Worm (Caenorhabditis elegans) whole organism, L1 larva: ENCODE data around the gene sphk-1.

ENCODE experiments used
- C16A3.4 ChIP-seq: fragments of 150-350 bp; optimal IDR thresholded peaks from 2 replicates; lab custom pipeline; 2014; ENCODE audit warnings: missing biosample characterization, missing genetic modification characterization
- ama-1 ChIP-seq: fragments of 150-350 bp; optimal IDR thresholded peaks from 2 replicates; lab custom pipeline; 2014
- ceh-82 ChIP-seq, 3 experiments: fragments of 150-350 bp in 1 of 3; sonication (generic microtip) in 2 of 3; optimal IDR thresholded peaks; 2 replicates each; lab custom pipeline; 2014 to 2017; ENCODE audit warnings: missing biosample characterization in 3 of 3, missing genetic modification characterization in 3 of 3
- dpl-1 ChIP-seq, 3 experiments: fragments of 150-350 bp in 2 of 3; sonication (generic microtip) in 1 of 3; optimal IDR thresholded peaks; 2 replicates each; lab custom pipeline; 2014 to 2017; ENCODE audit warnings: missing biosample characterization in 3 of 3, missing genetic modification characterization in 3 of 3, missing genetic modification reagents in 3 of 3
- isw-1 ChIP-seq: fragments of 200-800 bp; sonication (Bioruptor generic); IDR thresholded peaks from 2 replicates; pipeline ENCODE4 v1.3.6; 2022; ENCODE audit warnings: missing genetic modification characterization, missing compliant biosample characterization
- nhr-19 ChIP-seq: fragments of 200-800 bp; sonication (Bioruptor generic); conservative IDR thresholded peaks from 2 replicates; pipeline ENCODE4 v1.3.6; 2022; ENCODE audit warnings: missing genetic modification characterization, missing compliant biosample characterization
- nhr-237 ChIP-seq: fragments of 150-350 bp; optimal IDR thresholded peaks from 2 replicates; lab custom pipeline; 2014; ENCODE audit warnings: missing biosample characterization, missing genetic modification characterization
- snpc-4 ChIP-seq: fragments of 150-350 bp; optimal IDR thresholded peaks from 2 replicates; lab custom pipeline; 2014; ENCODE audit warnings: missing biosample characterization, missing genetic modification characterization
- ztf-11 ChIP-seq, 2 experiments: sonication (generic microtip); optimal IDR thresholded peaks; 2 replicates each; lab custom pipeline; 2016 to 2017; ENCODE audit warnings: missing genetic modification characterization in 2 of 2, missing biosample characterization in 1 of 2, missing compliant biosample characterization in 1 of 2

- TF ChIP-seq nhr-19 (GFP tag; lab: Robert Waterston, UW) = no peak
- no peak for TF ChIP-seq C16A3.4 (tag; lab: Kevin White, UChicago)
- no peak for TF ChIP-seq nhr-237
- TF ChIP-seq isw-1 (GFP tag; lab: Robert Waterston, UW) = no peak
- no peak for TF ChIP-seq ama-1 (lab: Kevin White, UChicago)
- TF ChIP-seq snpc-4 (tag; lab: Kevin White, UChicago) = no peak
- no peak for TF ChIP-seq dpl-1 (GFP tag; optimal IDR thresholded peaks at IDR 0.05; lab: Kevin White, UChicago)
- no peak for TF ChIP-seq ztf-11 (tag; optimal IDR thresholded peaks at IDR 0.05; lab: Kevin White, UChicago)
- TF ChIP-seq ceh-82 (tag; optimal IDR thresholded peaks at IDR 0.05; lab: Kevin White, UChicago) = no peak
Measured at ce11 chrII:8738244-8738643, 36.8 kb upstream of the sphk-1 start.
